Worm (Caenorhabditis elegans) whole organism, L1 larva: ENCODE data around the gene ift-139.

Experiments
- blmp-1 ChIP-seq: fragments of 150-350 bp; optimal IDR thresholded peaks from 2 replicates; lab custom pipeline; 2014; ENCODE audit warnings: missing biosample characterization, missing genetic modification characterization
- ceh-88 ChIP-seq: fragments of 200-800 bp; sonication (Bioruptor generic); IDR thresholded peaks from 2 replicates; pipeline ENCODE4 v1.3.6; 2022; ENCODE audit warnings: missing genetic modification characterization, missing compliant biosample characterization
- lir-3 ChIP-seq: sonication (generic microtip); optimal IDR thresholded peaks from 2 replicates; lab custom pipeline; 2016; ENCODE audit warnings: mild to moderate bottlenecking, missing genetic modification characterization, moderate library complexity, missing compliant biosample characterization; ENCODE audit not compliant: poor library complexity
- lsy-2 ChIP-seq, 2 experiments: fragments of 150-350 bp; optimal IDR thresholded peaks; 2 replicates each; lab custom pipeline; 2014; ENCODE audit warnings: missing biosample characterization in 2 of 2, missing genetic modification characterization in 2 of 2
- nhr-12 ChIP-seq: sonication (generic microtip); optimal IDR thresholded peaks from 2 replicates; lab custom pipeline; 2017; ENCODE audit warnings: missing biosample characterization, missing genetic modification characterization
- nhr-237 ChIP-seq: fragments of 150-350 bp; optimal IDR thresholded peaks from 2 replicates; lab custom pipeline; 2014; ENCODE audit warnings: missing biosample characterization, missing genetic modification characterization
- pag-3 ChIP-seq: sonication (generic microtip); optimal IDR thresholded peaks from 2 replicates; lab custom pipeline; 2017; ENCODE audit warnings: missing genetic modification characterization, mild to moderate bottlenecking, missing compliant biosample characterization, antibody characterized with exemption, borderline replicate concordance; ENCODE audit not compliant: insufficient read depth
- pqm-1 ChIP-seq: sonication (generic microtip); optimal IDR thresholded peaks from 3 replicates; lab custom pipeline; 2017; ENCODE audit warnings: missing biosample characterization, missing genetic modification characterization
- skn-1 ChIP-seq: fragments of 150-350 bp; optimal IDR thresholded peaks from 2 replicates; lab custom pipeline; 2014; ENCODE audit warnings: missing biosample characterization, missing genetic modification characterization
- snpc-4 ChIP-seq: fragments of 150-350 bp; optimal IDR thresholded peaks from 2 replicates; lab custom pipeline; 2014; ENCODE audit warnings: missing biosample characterization, missing genetic modification characterization
- snu-23 ChIP-seq: sonication (generic microtip); optimal IDR thresholded peaks from 2 replicates; lab custom pipeline; 2016; ENCODE audit warnings: missing genetic modification characterization, missing compliant biosample characterization
- sox-4 ChIP-seq: sonication (generic microtip); optimal IDR thresholded peaks from 2 replicates; lab custom pipeline; 2016; ENCODE audit warnings: missing genetic modification characterization, missing compliant biosample characterization
- tlp-1 ChIP-seq: fragments of 150-350 bp; optimal IDR thresholded peaks from 2 replicates; lab custom pipeline; 2014; ENCODE audit warnings: missing biosample characterization, missing genetic modification characterization
- ztf-11 ChIP-seq, 2 experiments: sonication (generic microtip); optimal IDR thresholded peaks; 2 replicates each; lab custom pipeline; 2016 to 2017; ENCODE audit warnings: missing genetic modification characterization in 2 of 2, missing biosample characterization in 1 of 2, missing compliant biosample characterization in 1 of 2

DNA sequence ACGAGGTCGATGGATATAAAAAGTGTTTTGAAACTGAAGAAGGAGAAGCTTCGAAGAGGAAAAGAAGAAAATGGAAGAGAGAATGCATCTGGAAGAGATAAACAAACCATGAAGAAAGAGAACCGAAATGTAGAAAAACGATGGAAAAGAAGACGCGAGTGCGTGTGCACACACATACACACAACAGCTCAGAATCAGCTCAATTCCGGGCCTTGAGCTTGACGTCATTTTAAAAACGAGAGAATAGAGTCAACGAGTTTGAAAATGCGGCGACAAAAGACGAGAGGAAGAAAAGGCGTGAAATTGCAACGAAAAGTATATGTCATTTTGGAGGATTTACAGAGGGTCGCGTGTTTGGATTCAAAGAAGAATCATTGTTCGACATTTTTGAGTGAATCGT lies 39.6 kb downstream of the ift-139 start:
- TF ChIP-seq snpc-4 (tag; lab: Kevin White, UChicago) (no peak), lir-3 (no peak), ceh-88 (GFP tag; lab: Robert Waterston, UW) (no peak), nhr-237 (tag; lab: Kevin White, UChicago) (no peak), pqm-1 (tag; lab: Kevin White, UChicago) (no peak), blmp-1 (tag; lab: Kevin White, UChicago) (no peak), ztf-11 (tag; optimal IDR thresholded peaks at IDR 0.05; lab: Kevin White, UChicago) (no peak), tlp-1 (tag; lab: Kevin White, UChicago) (no peak), skn-1 (tag; lab: Kevin White, UChicago) (no peak), snu-23 (peak; percentile 25), sox-4 (tag; lab: Kevin White, UChicago) (no peak), pag-3 (tag; lab: Kevin White, UChicago) (no peak), nhr-12 (no peak), lsy-2 (tag; optimal IDR thresholded peaks at IDR 0.05; lab: Kevin White, UChicago) (peak; percentile 20 to 62)
